Fruit fly (Drosophila melanogaster) whole organism, embryonic: ENCODE data around the gene HBS1.
A peak's percentile ranks its signal among the peaks of the same experiment; 100 is the strongest.

Source experiments
- Atf3 ChIP-seq: fragments of 200-800 bp; sonication (Bioruptor generic); optimal IDR thresholded peaks from 3 replicates; lab custom pipeline; 2016; ENCODE audit warnings: missing biosample characterization, missing genetic modification characterization
- Awh ChIP-seq: fragments of 200-800 bp; sonication (Bioruptor generic); IDR thresholded peaks from 2 replicates; pipeline ENCODE4, ENCODE4 v1.3.6; 2022; ENCODE audit warnings: missing biosample characterization, missing genetic modification characterization
- C15 ChIP-seq: fragments of 200-800 bp; sonication (Bioruptor generic); IDR thresholded peaks from 3 replicates; pipeline ENCODE4 v1.3.6; 2022; ENCODE audit warnings: missing biosample characterization, missing genetic modification characterization
- CG10267 ChIP-seq: fragments of 200-800 bp; sonication (Bioruptor generic); optimal IDR thresholded peaks from 2 replicates; lab custom pipeline; 2018; ENCODE audit warnings: missing biosample characterization, mild to moderate bottlenecking, missing genetic modification characterization, moderate library complexity
- CG10366 ChIP-seq: fragments of 200-800 bp; sonication (Bioruptor generic); IDR thresholded peaks from 2 replicates; pipeline ENCODE4 v1.3.6; 2022; ENCODE audit warnings: missing biosample characterization, missing genetic modification characterization
- CG10431 ChIP-seq: fragments of 200-800 bp; sonication (Bioruptor generic); optimal IDR thresholded peaks from 3 replicates; lab custom pipeline; 2018; ENCODE audit warnings: missing biosample characterization, mild to moderate bottlenecking, missing genetic modification characterization
- CG10462 ChIP-seq: fragments of 200-800 bp; sonication (Bioruptor generic); optimal IDR thresholded peaks from 2 replicates; lab custom pipeline; 2016; ENCODE audit warnings: missing biosample characterization, missing genetic modification characterization
- CG11456 ChIP-seq: fragments of 200-800 bp; sonication (Bioruptor generic); IDR thresholded peaks from 3 replicates; pipeline ENCODE4 v1.3.6; 2022; ENCODE audit warnings: missing biosample characterization, missing genetic modification characterization
- CG12299 ChIP-seq: fragments of 200-800 bp; sonication (Bioruptor generic); optimal IDR thresholded peaks from 2 replicates; lab custom pipeline; 2018; ENCODE audit warnings: missing biosample characterization, mild to moderate bottlenecking, missing genetic modification characterization
- CG12659 ChIP-seq: fragments of 200-800 bp; sonication (Bioruptor generic); optimal IDR thresholded peaks from 3 replicates; lab custom pipeline; 2017; ENCODE audit warnings: mild to moderate bottlenecking, missing biosample characterization, missing genetic modification reagents, missing genetic modification characterization
- CG13424 ChIP-seq: fragments of 200-800 bp; sonication (Bioruptor generic); optimal IDR thresholded peaks from 2 replicates; lab custom pipeline; 2019; ENCODE audit warnings: missing biosample characterization, mild to moderate bottlenecking, missing genetic modification characterization, moderate library complexity
- CG14965 ChIP-seq: fragments of 200-800 bp; sonication (Bioruptor generic); optimal IDR thresholded peaks from 2 replicates; lab custom pipeline; 2016; ENCODE audit warnings: missing biosample characterization, missing genetic modification characterization, borderline replicate concordance
- CG1529 ChIP-seq: fragments of 200-800 bp; sonication (Bioruptor generic); optimal IDR thresholded peaks from 3 replicates; lab custom pipeline; 2018; ENCODE audit warnings: missing biosample characterization, missing genetic modification characterization
- CG15601 ChIP-seq: fragments of 200-800 bp; sonication (Bioruptor generic); optimal IDR thresholded peaks from 3 replicates; lab custom pipeline; 2019; ENCODE audit warnings: missing biosample characterization, mild to moderate bottlenecking, missing genetic modification characterization, moderate library complexity
- CG16815 ChIP-seq: fragments of 200-800 bp; sonication (Bioruptor generic); optimal IDR thresholded peaks from 3 replicates; lab custom pipeline; 2017; ENCODE audit warnings: missing biosample characterization, mild to moderate bottlenecking, missing genetic modification characterization
- CG17829 ChIP-seq: fragments of 200-800 bp; optimal IDR thresholded peaks from 2 replicates; lab custom pipeline; 2019; ENCODE audit warnings: missing biosample characterization, mild to moderate bottlenecking, missing genetic modification characterization, moderate library complexity
- CG30431 ChIP-seq: fragments of 200-800 bp; sonication (Bioruptor generic); optimal IDR thresholded peaks from 2 replicates; lab custom pipeline; 2017; ENCODE audit warnings: missing biosample characterization, missing genetic modification characterization
- CG31365 ChIP-seq: fragments of 200-800 bp; sonication (Bioruptor generic); optimal IDR thresholded peaks from 2 replicates; lab custom pipeline; 2018; ENCODE audit warnings: missing biosample characterization, mild to moderate bottlenecking, missing genetic modification characterization
- CG3407 ChIP-seq: fragments of 200-800 bp; sonication (Bioruptor generic); optimal IDR thresholded peaks from 2 replicates; lab custom pipeline; 2018; ENCODE audit warnings: missing biosample characterization, mild to moderate bottlenecking, missing genetic modification characterization
- CG4820 ChIP-seq: fragments of 200-800 bp; sonication (Bioruptor generic); optimal IDR thresholded peaks from 3 replicates; lab custom pipeline; 2016; ENCODE audit warnings: missing biosample characterization, missing genetic modification characterization
- CG6272 ChIP-seq: fragments of 200-800 bp; sonication (Bioruptor generic); IDR thresholded peaks from 2 replicates; pipeline ENCODE4 v1.3.6; 2022; ENCODE audit warnings: missing biosample characterization, missing genetic modification characterization
- CG7556 ChIP-seq: fragments of 200-800 bp; sonication (Bioruptor generic); optimal IDR thresholded peaks from 2 replicates; lab custom pipeline; 2017; ENCODE audit warnings: missing biosample characterization, mild to moderate bottlenecking, missing genetic modification characterization
- CG8089 ChIP-seq: fragments of 200-800 bp; sonication (Bioruptor generic); optimal IDR thresholded peaks from 3 replicates; lab custom pipeline; 2016; ENCODE audit warnings: missing biosample characterization, missing genetic modification characterization
- CG8924 ChIP-seq: fragments of 200-800 bp; optimal IDR thresholded peaks from 3 replicates; lab custom pipeline; 2019; ENCODE audit warnings: missing biosample characterization, mild to moderate bottlenecking, missing genetic modification characterization, moderate library complexity
- CTCF ChIP-seq: fragments of 200-800 bp; sonication (Bioruptor generic); optimal IDR thresholded peaks from 2 replicates; lab custom pipeline; 2017; ENCODE audit warnings: missing biosample characterization, mild to moderate bottlenecking, missing genetic modification characterization, moderate library complexity
- D19B ChIP-seq: fragments of 200-800 bp; sonication (Bioruptor generic); optimal IDR thresholded peaks from 2 replicates; lab custom pipeline; 2017; ENCODE audit warnings: missing biosample characterization, mild to moderate bottlenecking, missing genetic modification characterization
- Dip3 ChIP-seq: fragments of 200-800 bp; sonication (Bioruptor generic); optimal IDR thresholded peaks from 3 replicates; lab custom pipeline; 2016; ENCODE audit warnings: missing biosample characterization, missing genetic modification characterization
- Dll ChIP-seq: fragments of 200-800 bp; sonication (Bioruptor generic); IDR thresholded peaks from 4 replicates; pipeline ENCODE4 v1.3.6; 2022; ENCODE audit warnings: missing biosample characterization, missing genetic modification characterization; ENCODE audit not compliant: partially characterized antibody
- HLH54F ChIP-seq: fragments of 200-800 bp; sonication (Bioruptor generic); optimal IDR thresholded peaks from 3 replicates; lab custom pipeline; 2016; ENCODE audit warnings: missing biosample characterization, missing genetic modification characterization
- Hmx ChIP-seq: fragments of 200-800 bp; sonication (Bioruptor generic); optimal IDR thresholded peaks from 2 replicates; lab custom pipeline; 2016; ENCODE audit warnings: missing biosample characterization, missing genetic modification characterization
- MTF-1 ChIP-seq: fragments of 200-800 bp; sonication (Bioruptor generic); optimal IDR thresholded peaks from 2 replicates; lab custom pipeline; 2018; ENCODE audit warnings: missing biosample characterization, mild to moderate bottlenecking, missing genetic modification characterization, borderline replicate concordance
- Mes4 ChIP-seq: fragments of 200-800 bp; sonication (Bioruptor generic); optimal IDR thresholded peaks from 2 replicates; lab custom pipeline; 2016; ENCODE audit warnings: missing biosample characterization, missing genetic modification characterization
- NC2α ChIP-seq: fragments of 200-800 bp; sonication (Bioruptor generic); optimal IDR thresholded peaks from 2 replicates; lab custom pipeline; 2016; ENCODE audit warnings: missing biosample characterization, missing genetic modification characterization
- NK7.1 ChIP-seq: fragments of 200-800 bp; sonication (Bioruptor generic); optimal IDR thresholded peaks from 3 replicates; lab custom pipeline; 2016; ENCODE audit warnings: missing biosample characterization, missing genetic modification characterization
- Nf-YA ChIP-seq: fragments of 200-800 bp; sonication (Bioruptor generic); IDR thresholded peaks from 2 replicates; pipeline ENCODE4 v1.3.6; 2022; ENCODE audit warnings: missing biosample characterization, missing genetic modification characterization
- Ravus ChIP-seq: fragments of 200-800 bp; sonication (Bioruptor generic); IDR thresholded peaks from 2 replicates; pipeline ENCODE4 v1.3.6; 2022; ENCODE audit warnings: missing biosample characterization, missing genetic modification characterization
- Rfx ChIP-seq: fragments of 200-800 bp; sonication (Bioruptor generic); IDR thresholded peaks from 2 replicates; pipeline ENCODE4 v1.3.6; 2022; ENCODE audit warnings: missing biosample characterization, missing genetic modification characterization
- Sox100B ChIP-seq: fragments of 200-800 bp; sonication (Bioruptor generic); optimal IDR thresholded peaks from 3 replicates; lab custom pipeline; 2018; ENCODE audit warnings: missing biosample characterization, mild to moderate bottlenecking, missing genetic modification characterization
- Usf ChIP-seq: fragments of 200-800 bp; sonication (Bioruptor generic); optimal IDR thresholded peaks from 2 replicates; lab custom pipeline; 2017; ENCODE audit warnings: missing genotype, missing biosample characterization, missing genetic modification characterization
- ac ChIP-seq: fragments of 200-800 bp; sonication (Bioruptor generic); optimal IDR thresholded peaks from 3 replicates; lab custom pipeline; 2017; ENCODE audit warnings: missing biosample characterization, mild to moderate bottlenecking, missing genetic modification characterization
- corto ChIP-seq: fragments of 200-800 bp; sonication (Bioruptor generic); optimal IDR thresholded peaks from 2 replicates; lab custom pipeline; 2016; ENCODE audit warnings: missing biosample characterization, mild to moderate bottlenecking, missing genetic modification characterization, moderate library complexity
- disco-r ChIP-seq: fragments of 200-800 bp; sonication (Bioruptor generic); optimal IDR thresholded peaks from 2 replicates; lab custom pipeline; 2016; ENCODE audit warnings: missing biosample characterization, missing genetic modification characterization
- eve ChIP-seq, 2 experiments: fragments of >200 bp; optimal IDR thresholded peaks; 2 replicates each; lab custom pipeline; 2017; ENCODE audit warnings: missing biosample characterization in 2 of 2, missing genetic modification characterization in 2 of 2
- kni ChIP-seq: fragments of 200-800 bp; sonication (Bioruptor generic); optimal IDR thresholded peaks from 3 replicates; lab custom pipeline; 2017; ENCODE audit warnings: mild to moderate bottlenecking, missing biosample characterization, missing genetic modification reagents, missing genetic modification characterization
- mam ChIP-seq: fragments of 200-800 bp; sonication (Bioruptor generic); optimal IDR thresholded peaks from 3 replicates; lab custom pipeline; 2016; ENCODE audit warnings: missing biosample characterization, missing genetic modification characterization
- org-1 ChIP-seq: fragments of 200-800 bp; sonication (Bioruptor generic); optimal IDR thresholded peaks from 2 replicates; lab custom pipeline; 2017; ENCODE audit warnings: missing biosample characterization, missing genetic modification characterization
- pnt ChIP-seq: fragments of 200-800 bp; sonication (Bioruptor generic); optimal IDR thresholded peaks from 3 replicates; lab custom pipeline; 2016; ENCODE audit warnings: missing biosample characterization, missing genetic modification characterization
- sob ChIP-seq: fragments of 200-800 bp; sonication (Bioruptor generic); IDR thresholded peaks from 2 replicates; pipeline ENCODE4 v1.3.6; 2022; ENCODE audit warnings: missing biosample characterization, missing genetic modification characterization
- sr ChIP-seq: fragments of 200-800 bp; sonication (Bioruptor generic); IDR thresholded peaks from 3 replicates; pipeline ENCODE4 v1.3.6; 2022; ENCODE audit warnings: missing biosample characterization, missing genetic modification characterization
- trem ChIP-seq: fragments of 200-800 bp; optimal IDR thresholded peaks from 3 replicates; lab custom pipeline; 2019; ENCODE audit warnings: missing biosample characterization, mild to moderate bottlenecking, missing genetic modification characterization, moderate library complexity
- tx ChIP-seq: fragments of 200-800 bp; sonication (Bioruptor generic); optimal IDR thresholded peaks from 2 replicates; lab custom pipeline; 2016; ENCODE audit warnings: missing biosample characterization, missing genetic modification characterization
- wor ChIP-seq: fragments of 200-800 bp; sonication (Bioruptor generic); IDR thresholded peaks from 2 replicates; pipeline ENCODE4 v1.3.6; 2022; ENCODE audit warnings: missing biosample characterization, missing genetic modification characterization

The HBS1 gene

DNA sequence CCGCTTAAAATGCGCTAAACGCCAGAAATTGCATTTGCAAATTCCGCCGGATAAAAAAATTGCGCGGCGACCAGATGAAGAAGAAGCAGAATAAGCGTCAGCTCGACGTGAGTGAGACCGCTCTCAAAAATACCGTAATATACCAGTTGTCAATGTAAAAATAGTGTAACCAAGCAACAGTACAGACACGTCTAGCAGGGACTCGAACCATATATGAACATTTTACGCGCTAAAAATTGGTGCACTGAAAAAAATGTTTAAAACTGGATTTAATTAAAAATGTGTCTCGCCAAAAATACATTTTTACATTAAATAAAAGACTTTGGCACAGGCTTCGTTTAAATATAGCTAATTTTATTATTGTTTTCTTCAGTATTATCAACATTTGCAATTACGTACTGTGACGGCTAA is 11.2 kb upstream of the HBS1 start, which contains the start of gene dre4 (continued):
- TF ChIP-seq kni (no peak), Atf3 (GFP tag; lab: Kevin White, UChicago) (peak; percentile 43), corto (no peak), C15 (no peak), Rfx (GFP tag; lab: Robert Waterston, UW) (peak; percentile 85), ac (GFP tag; lab: Kevin White, UChicago) (no peak), NC2α (GFP tag; lab: Kevin White, UChicago) (peak; percentile 33), Mes4 (peak; percentile 52), CG8924 (tag; lab: Kevin White, UChicago) (peak; percentile 71), mam (peak; percentile 80), Awh (GFP tag; lab: Robert Waterston, UW) (peak; percentile 58; the same call in 1 of the 2 replicates), eve (GFP tag; optimal IDR thresholded peaks at IDR 0.05; lab: Kevin White, UChicago) (no peak), MTF-1 (GFP tag; lab: Kevin White, UChicago) (peak; percentile 23), CG12659 (peak; percentile 86), sob (GFP tag; lab: Robert Waterston, UW) (peak; percentile 66; the same call in 1 of the 2 replicates), sr (GFP tag; lab: Robert Waterston, UW) (no peak), CG13424 (peak; percentile 53), CG12299 (tag; lab: Kevin White, UChicago) (peak; percentile 10), D19B (peak; percentile 53), CTCF (peak; percentile 66), HLH54F (GFP tag; lab: Kevin White, UChicago) (peak; percentile 74), CG4820 (GFP tag; lab: Kevin White, UChicago) (peak; percentile 70), Usf (GFP tag; lab: Kevin White, UChicago) (peak; percentile 12), Dip3 (GFP tag; lab: Kevin White, UChicago) (peak; percentile 24), Dll (GFP tag; lab: Robert Waterston, UW) (0 out of 4 replicates have a peak, but pooled peaks have one; percentile 39), trem (peak; percentile 79), CG31365 (tag; lab: Kevin White, UChicago) (peak; percentile 40), Sox100B (GFP tag; lab: Kevin White, UChicago) (no peak), CG1529 (GFP tag; lab: Kevin White, UChicago) (peak; percentile 37), CG15601 (tag; lab: Kevin White, UChicago) (peak; percentile 64), CG30431 (GFP tag; lab: Kevin White, UChicago) (peak; percentile 41), NK7.1 (GFP tag; lab: Kevin White, UChicago) (peak; percentile 21), tx (GFP tag; lab: Kevin White, UChicago) (peak; percentile 70), Hmx (GFP tag; lab: Kevin White, UChicago) (no peak), pnt (peak; percentile 45), wor (GFP tag; lab: Robert Waterston, UW) (no peak), Nf-YA (GFP tag; lab: Robert Waterston, UW) (peak; percentile 41; the same call in 1 of the 2 replicates), Ravus (no peak; the same call in 1 of the 2 replicates), CG14965 (GFP tag; lab: Kevin White, UChicago) (no peak), disco-r (GFP tag; lab: Kevin White, UChicago) (peak; percentile 48), CG6272 (GFP tag; lab: Robert Waterston, UW) (peak; percentile 47; the same call in 1 of the 2 replicates), CG10431 (GFP tag; lab: Kevin White, UChicago) (no peak), org-1 (GFP tag; lab: Kevin White, UChicago) (peak; percentile 42), CG11456 (GFP tag; lab: Robert Waterston, UW) (0 out of 3 replicates have a peak, but pooled peaks have one; percentile 31), CG16815 (GFP tag; lab: Kevin White, UChicago) (peak; percentile 10), CG3407 (peak; percentile 51), CG10462 (GFP tag; lab: Kevin White, UChicago) (peak; percentile 57), CG10366 (GFP tag; lab: Robert Waterston, UW) (peak; percentile 62), CG7556 (GFP tag; lab: Kevin White, UChicago) (peak; percentile 66), CG8089 (GFP tag; lab: Kevin White, UChicago) (peak; percentile 49), CG10267 (tag; lab: Kevin White, UChicago) (peak; percentile 66), CG17829 (tag; lab: Kevin White, UChicago) (peak; percentile 76)
